Fruit fly (Drosophila melanogaster) whole organism, embryonic: ENCODE data around the gene fal.
A peak's percentile ranks its signal among the peaks of the same experiment; 100 is the strongest.

Experiments used
- Abd-B ChIP-seq: fragments of 200-800 bp; sonication (Bioruptor generic); optimal IDR thresholded peaks from 2 replicates; lab custom pipeline; 2018; ENCODE audit warnings: missing biosample characterization, mild to moderate bottlenecking, missing genetic modification characterization, moderate library complexity
- B-H2 ChIP-seq: fragments of 200-800 bp; sonication (Bioruptor generic); optimal IDR thresholded peaks from 2 replicates; lab custom pipeline; 2018; ENCODE audit warnings: missing biosample characterization, mild to moderate bottlenecking, missing genetic modification characterization
- CG10147 ChIP-seq: fragments of 200-800 bp; sonication (Bioruptor generic); optimal IDR thresholded peaks from 2 replicates; lab custom pipeline; 2019; ENCODE audit warnings: missing biosample characterization, mild to moderate bottlenecking, missing genetic modification characterization, moderate library complexity
- CG1024 ChIP-seq: fragments of 200-800 bp; sonication (Bioruptor generic); IDR thresholded peaks from 2 replicates; pipeline ENCODE4 v1.3.6; 2022; ENCODE audit warnings: missing biosample characterization, missing genetic modification characterization
- CG14441 ChIP-seq: fragments of 200-800 bp; sonication (Bioruptor generic); IDR thresholded peaks from 2 replicates; pipeline ENCODE4 v1.3.6; 2022; ENCODE audit warnings: missing biosample characterization, missing genetic modification characterization
- CG14710 ChIP-seq: fragments of 200-800 bp; sonication (Bioruptor generic); optimal IDR thresholded peaks from 3 replicates; lab custom pipeline; 2019; ENCODE audit warnings: missing biosample characterization, mild to moderate bottlenecking, missing genetic modification characterization, moderate library complexity
- CG15479 ChIP-seq: fragments of 200-800 bp; sonication (Bioruptor generic); optimal IDR thresholded peaks from 3 replicates; lab custom pipeline; 2019; ENCODE audit warnings: missing biosample characterization, mild to moderate bottlenecking, missing genetic modification characterization, moderate library complexity
- CG17328 ChIP-seq: fragments of 200-800 bp; sonication (Bioruptor generic); IDR thresholded peaks from 2 replicates; pipeline ENCODE4 v1.3.6; 2022; ENCODE audit warnings: missing biosample characterization, missing genetic modification characterization
- CG17568 ChIP-seq: fragments of 200-800 bp; sonication (Bioruptor generic); optimal IDR thresholded peaks from 2 replicates; lab custom pipeline; 2018; ENCODE audit warnings: missing biosample characterization, mild to moderate bottlenecking, missing genetic modification characterization, moderate library complexity
- CG17802 ChIP-seq: fragments of 200-800 bp; sonication (Bioruptor generic); optimal IDR thresholded peaks from 2 replicates; lab custom pipeline; 2018; ENCODE audit warnings: missing biosample characterization, mild to moderate bottlenecking, missing genetic modification characterization, moderate library complexity
- CG3281 ChIP-seq: fragments of 200-800 bp; sonication (Bioruptor generic); optimal IDR thresholded peaks from 3 replicates; lab custom pipeline; 2017; ENCODE audit warnings: missing biosample characterization, mild to moderate bottlenecking, missing genetic modification characterization
- CG4424 ChIP-seq: fragments of 200-800 bp; sonication (Bioruptor generic); optimal IDR thresholded peaks from 3 replicates; lab custom pipeline; 2016; ENCODE audit warnings: missing biosample characterization, missing genetic modification characterization
- CG5245 ChIP-seq: fragments of 200-800 bp; sonication (Bioruptor generic); optimal IDR thresholded peaks from 3 replicates; lab custom pipeline; 2016; ENCODE audit warnings: missing biosample characterization, missing genetic modification characterization
- CG7839 ChIP-seq: fragments of 200-800 bp; sonication (Bioruptor generic); optimal IDR thresholded peaks from 3 replicates; lab custom pipeline; 2018; ENCODE audit warnings: missing biosample characterization, mild to moderate bottlenecking, missing genetic modification characterization, moderate library complexity
- Deaf1 ChIP-seq: fragments of 200-800 bp; optimal IDR thresholded peaks from 3 replicates; lab custom pipeline; 2019; ENCODE audit warnings: missing biosample characterization, mild to moderate bottlenecking, missing genetic modification characterization, moderate library complexity
- Doc2 ChIP-seq: fragments of 200-800 bp; sonication (Bioruptor generic); IDR thresholded peaks from 2 replicates; pipeline ENCODE4 v1.3.6; 2022; ENCODE audit warnings: missing biosample characterization, missing genetic modification characterization
- GATAe ChIP-seq: fragments of 200-800 bp; sonication (Bioruptor generic); conservative IDR thresholded peaks from 2 replicates; pipeline ENCODE4 v1.3.6; 2022; ENCODE audit warnings: missing biosample characterization, missing genetic modification characterization
- Hr3 ChIP-seq: fragments of 200-800 bp; sonication (Bioruptor generic); optimal IDR thresholded peaks from 3 replicates; lab custom pipeline; 2016; ENCODE audit warnings: missing biosample characterization, missing genetic modification characterization
- Jarid2 ChIP-seq: fragments of 200-800 bp; sonication (Bioruptor generic); optimal IDR thresholded peaks from 3 replicates; lab custom pipeline; 2017; ENCODE audit warnings: mild to moderate bottlenecking, missing biosample characterization, missing genetic modification reagents, missing genetic modification characterization
- Max ChIP-seq: fragments of 200-800 bp; sonication (Bioruptor generic); optimal IDR thresholded peaks from 2 replicates; lab custom pipeline; 2016; ENCODE audit warnings: missing biosample characterization, mild to moderate bottlenecking, missing genetic modification characterization
- Mrtf ChIP-seq: fragments of 200-800 bp; sonication (Bioruptor generic); IDR thresholded peaks from 3 replicates; pipeline ENCODE4 v1.3.6; 2022; ENCODE audit warnings: missing biosample characterization, missing genetic modification characterization
- NC2α ChIP-seq: fragments of 200-800 bp; sonication (Bioruptor generic); optimal IDR thresholded peaks from 2 replicates; lab custom pipeline; 2016; ENCODE audit warnings: missing biosample characterization, missing genetic modification characterization
- Oaz ChIP-seq: fragments of 200-800 bp; sonication (Bioruptor generic); IDR thresholded peaks from 2 replicates; pipeline ENCODE4 v1.3.6; 2022; ENCODE audit warnings: missing biosample characterization, missing genetic modification characterization
- Poxn ChIP-seq: fragments of 200-800 bp; sonication (Bioruptor generic); IDR thresholded peaks from 2 replicates; pipeline ENCODE4 v1.3.6; 2022; ENCODE audit warnings: missing biosample characterization, missing genetic modification characterization
- Ptx1 ChIP-seq: fragments of 200-800 bp; sonication (Bioruptor generic); IDR thresholded peaks from 2 replicates; pipeline ENCODE4 v1.3.6; 2022; ENCODE audit warnings: missing biosample characterization, missing genetic modification characterization
- Rx ChIP-seq: fragments of 200-800 bp; sonication (Bioruptor generic); IDR thresholded peaks from 2 replicates; pipeline ENCODE4 v1.3.6; 2022; ENCODE audit warnings: missing biosample characterization, missing genetic modification characterization
- Usf ChIP-seq: fragments of 200-800 bp; sonication (Bioruptor generic); optimal IDR thresholded peaks from 2 replicates; lab custom pipeline; 2017; ENCODE audit warnings: missing genotype, missing biosample characterization, missing genetic modification characterization
- Vsx1 ChIP-seq: fragments of 200-800 bp; sonication (Bioruptor generic); optimal IDR thresholded peaks from 2 replicates; lab custom pipeline; 2017; ENCODE audit warnings: missing biosample characterization, mild to moderate bottlenecking, missing genetic modification characterization, missing genetic modification reagents
- al ChIP-seq: fragments of 200-800 bp; sonication (Bioruptor generic); IDR thresholded peaks from 2 replicates; pipeline ENCODE4 v1.3.6; 2022; ENCODE audit warnings: missing biosample characterization, missing genetic modification characterization
- az2 ChIP-seq: fragments of 200-800 bp; sonication (Bioruptor generic); optimal IDR thresholded peaks from 3 replicates; lab custom pipeline; 2016; ENCODE audit warnings: missing biosample characterization, missing genetic modification characterization
- bigmax ChIP-seq: fragments of 200-800 bp; sonication (Bioruptor generic); optimal IDR thresholded peaks from 2 replicates; lab custom pipeline; 2018; ENCODE audit warnings: missing biosample characterization, mild to moderate bottlenecking, missing genetic modification characterization
- chn ChIP-seq: fragments of 200-800 bp; sonication (Bioruptor generic); optimal IDR thresholded peaks from 2 replicates; lab custom pipeline; 2016; ENCODE audit warnings: missing biosample characterization, missing genetic modification characterization
- crp ChIP-seq, 2 experiments: fragments of 200-800 bp; sonication (Bioruptor generic); optimal IDR thresholded peaks; 2 replicates in 1 of 2; 3 replicates in 1 of 2; lab custom pipeline; 2017; ENCODE audit warnings: missing biosample characterization in 2 of 2, missing genetic modification characterization in 2 of 2, mild to moderate bottlenecking in 1 of 2, moderate library complexity in 1 of 2
- dmrt11E ChIP-seq: fragments of 200-800 bp; sonication (Bioruptor generic); optimal IDR thresholded peaks from 3 replicates; lab custom pipeline; 2018; ENCODE audit warnings: missing biosample characterization, mild to moderate bottlenecking, missing genetic modification characterization, moderate library complexity
- dmrt99B ChIP-seq: fragments of 200-800 bp; sonication (Bioruptor generic); optimal IDR thresholded peaks from 2 replicates; lab custom pipeline; 2018; ENCODE audit warnings: missing biosample characterization, mild to moderate bottlenecking, missing genetic modification characterization, moderate library complexity
- fd102C ChIP-seq: fragments of 200-800 bp; sonication (Bioruptor generic); optimal IDR thresholded peaks from 2 replicates; lab custom pipeline; 2018; ENCODE audit warnings: missing biosample characterization, mild to moderate bottlenecking, missing genetic modification characterization, moderate library complexity
- grau ChIP-seq: fragments of 200-800 bp; optimal IDR thresholded peaks from 3 replicates; lab custom pipeline; 2019; ENCODE audit warnings: missing biosample characterization, mild to moderate bottlenecking, missing genetic modification characterization, moderate library complexity
- hbn ChIP-seq: fragments of 200-800 bp; sonication (Bioruptor generic); IDR thresholded peaks from 2 replicates; pipeline ENCODE4 v1.3.6; 2022; ENCODE audit warnings: missing biosample characterization, missing genetic modification characterization; ENCODE audit not compliant: partially characterized antibody
- hth ChIP-seq: fragments of >200 bp; optimal IDR thresholded peaks from 2 replicates; lab custom pipeline; 2017; ENCODE audit warnings: inconsistent platforms
- klu ChIP-seq: fragments of 200-800 bp; sonication (Bioruptor generic); IDR thresholded peaks from 2 replicates; pipeline ENCODE4 v1.3.6; 2022; ENCODE audit warnings: missing biosample characterization, missing genetic modification characterization
- nom ChIP-seq: fragments of 200-800 bp; sonication (Bioruptor generic); optimal IDR thresholded peaks from 2 replicates; lab custom pipeline; 2017; ENCODE audit warnings: missing biosample characterization, missing genetic modification characterization, mild to moderate bottlenecking, moderate library complexity, missing genetic modification reagents
- odd ChIP-seq: fragments of 200-800 bp; sonication (Bioruptor generic); optimal IDR thresholded peaks from 2 replicates; lab custom pipeline; 2017; ENCODE audit warnings: missing biosample characterization, mild to moderate bottlenecking, missing genetic modification characterization
- p53 ChIP-seq: fragments of 200-800 bp; sonication (Bioruptor generic); optimal IDR thresholded peaks from 2 replicates; lab custom pipeline; 2016; ENCODE audit warnings: missing biosample characterization, missing genetic modification characterization
- pfk ChIP-seq: fragments of 200-800 bp; sonication (Bioruptor generic); optimal IDR thresholded peaks from 2 replicates; lab custom pipeline; 2018; ENCODE audit warnings: missing biosample characterization, mild to moderate bottlenecking, missing genetic modification characterization, moderate library complexity
- pho ChIP-seq: fragments of 200-800 bp; sonication (Bioruptor generic); optimal IDR thresholded peaks from 2 replicates; lab custom pipeline; 2016; ENCODE audit warnings: missing biosample characterization, missing genetic modification characterization
- sens ChIP-seq: fragments of 200-800 bp; sonication (Bioruptor generic); peaks from one replicate; lab custom pipeline; 2016; ENCODE audit warnings: missing biosample characterization, missing genetic modification characterization
- shn ChIP-seq: fragments of 200-800 bp; sonication (Bioruptor generic); optimal IDR thresholded peaks from 3 replicates; lab custom pipeline; 2016; ENCODE audit warnings: missing biosample characterization, missing genetic modification characterization
- tio ChIP-seq: fragments of 200-800 bp; sonication (Bioruptor generic); optimal IDR thresholded peaks from 2 replicates; lab custom pipeline; 2017; ENCODE audit warnings: missing biosample characterization, missing genetic modification characterization, inconsistent platforms
- vvl ChIP-seq: fragments of 200-800 bp; sonication (Bioruptor generic); IDR thresholded peaks from 2 replicates; pipeline ENCODE4 v1.3.6; 2022; ENCODE audit warnings: missing biosample characterization, missing genetic modification characterization
- wdn ChIP-seq: fragments of 200-800 bp; sonication (Bioruptor generic); IDR thresholded peaks from 2 replicates; pipeline ENCODE4 v1.3.6; 2022; ENCODE audit warnings: missing biosample characterization, missing genetic modification characterization

The fal gene

dm6 chr3L:19254715-19255428, 39.5 kb upstream of the fal start, which contains the start of the genes mRpL21 and rept (continued):
- peak; percentile 24; the same call in 1 of the 2 replicates for TF ChIP-seq CG14441 (GFP tag; lab: Robert Waterston, UW)
- TF ChIP-seq Mrtf (GFP tag; lab: Robert Waterston, UW): peak; percentile 32; the same call in 1 of the 3 replicates
- TF ChIP-seq chn (GFP tag; lab: Kevin White, UChicago): peak; percentile 48
- TF ChIP-seq CG7839 (tag; lab: Kevin White, UChicago): peak; percentile 48
- TF ChIP-seq Ptx1: peak; percentile 42; the same call in 1 of the 2 replicates
- no peak for TF ChIP-seq Abd-B (GFP tag; lab: Kevin White, UChicago)
- peak; percentile 98 for TF ChIP-seq Max (GFP tag; lab: Kevin White, UChicago)
- peak; percentile 6 for TF ChIP-seq Deaf1 (tag; lab: Kevin White, UChicago)
- peak; percentile 16; the same call in 1 of the 2 replicates for TF ChIP-seq klu (GFP tag; lab: Robert Waterston, UW)
- peak; percentile 16; the same call in 1 of the 2 replicates for TF ChIP-seq wdn
- peak; percentile 26; the same call in 1 of the 2 replicates for TF ChIP-seq al
- no peak for TF ChIP-seq p53 (GFP tag; lab: Kevin White, UChicago)
- TF ChIP-seq tio (GFP tag; lab: Kevin White, UChicago): no peak
- TF ChIP-seq nom (GFP tag; lab: Kevin White, UChicago): no peak
- TF ChIP-seq CG15479: no peak
- no peak for TF ChIP-seq hth (lab: Kevin White, UChicago)
- TF ChIP-seq az2: peak; percentile 51
- TF ChIP-seq Rx (GFP tag; lab: Robert Waterston, UW): 0 out of 2 replicates have a peak, but pooled peaks have one; percentile 10
- peak; percentile 62 for TF ChIP-seq vvl
- peak; percentile 57 for TF ChIP-seq shn (GFP tag; lab: Kevin White, UChicago)
- peak; percentile 42 for TF ChIP-seq CG10147 (GFP tag; lab: Kevin White, UChicago)
- peak; percentile 64 for TF ChIP-seq CG14710 (tag; lab: Kevin White, UChicago)
- peak; percentile 60 for TF ChIP-seq CG4424
- no peak for TF ChIP-seq dmrt11E (tag; lab: Kevin White, UChicago)
- peak; percentile 59 for TF ChIP-seq Hr3 (GFP tag; lab: Kevin White, UChicago)
- TF ChIP-seq GATAe: no peak
- peak; percentile 63 for TF ChIP-seq grau
- TF ChIP-seq crp (GFP tag; optimal IDR thresholded peaks at IDR 0.05; lab: Kevin White, UChicago): peak; percentile 81 to 94
- TF ChIP-seq CG3281 (GFP tag; lab: Kevin White, UChicago): peak; percentile 87
- no peak for TF ChIP-seq CG17802
- TF ChIP-seq odd (GFP tag; lab: Kevin White, UChicago): peak; percentile 50
- no peak for TF ChIP-seq Oaz (GFP tag; lab: Robert Waterston, UW)
- peak; percentile 54 for TF ChIP-seq B-H2 (GFP tag; lab: Kevin White, UChicago)
- TF ChIP-seq CG17328 (GFP tag; lab: Robert Waterston, UW): peak; percentile 57; the same call in 1 of the 2 replicates
- peak; percentile 2 for TF ChIP-seq NC2α
- no peak for TF ChIP-seq Usf (GFP tag; lab: Kevin White, UChicago)
- TF ChIP-seq pfk (GFP tag; lab: Kevin White, UChicago): no peak
- no peak for TF ChIP-seq Vsx1 (GFP tag; lab: Kevin White, UChicago)
- TF ChIP-seq sens: peak; percentile 89
- no peak for TF ChIP-seq Poxn (GFP tag; lab: Robert Waterston, UW)
- no peak for TF ChIP-seq Jarid2 (GFP tag; lab: Kevin White, UChicago)
- no peak for TF ChIP-seq fd102C (GFP tag; lab: Kevin White, UChicago)
- no peak for TF ChIP-seq hbn (GFP tag; lab: Robert Waterston, UW)
- peak; percentile 63 for TF ChIP-seq pho (GFP tag; lab: Kevin White, UChicago)
- TF ChIP-seq Doc2 (GFP tag; lab: Robert Waterston, UW): no peak
- peak; percentile 39 for TF ChIP-seq dmrt99B (tag; lab: Kevin White, UChicago)
- TF ChIP-seq CG17568 (GFP tag; lab: Kevin White, UChicago): peak; percentile 50
- TF ChIP-seq bigmax (GFP tag; lab: Kevin White, UChicago): no peak
- TF ChIP-seq CG5245: peak; percentile 37
- TF ChIP-seq CG1024: no peak
